Worm (Caenorhabditis elegans) whole organism, mixed stage, embryonic: ENCODE data around the gene T11F8.1.
"Not testable (repeated sequence)": the region's sequence is repeated elsewhere in the genome, so short reads cannot be mapped to it uniquely, and the experiment has no call there.

Experiments
- M03D4.4 ChIP-seq: sonication (generic microtip); optimal IDR thresholded peaks from 2 replicates; lab custom pipeline; 2017; ENCODE audit warnings: mild to moderate bottlenecking, missing genetic modification characterization, missing compliant biosample characterization
- bed-3 ChIP-seq: fragments of 200-800 bp; sonication (Bioruptor generic); optimal IDR thresholded peaks from 3 replicates; lab custom pipeline; 2018; ENCODE audit warnings: mild to moderate bottlenecking, missing genetic modification characterization, moderate library complexity, missing compliant biosample characterization
- ceh-39 ChIP-seq: fragments of 150-350 bp; optimal IDR thresholded peaks from 2 replicates; lab custom pipeline; 2014; ENCODE audit warnings: missing biosample characterization, missing genetic modification characterization
- ceh-43 ChIP-seq: fragments of 200-800 bp; sonication (Bioruptor generic); optimal IDR thresholded peaks from 2 replicates; lab custom pipeline; 2018; ENCODE audit warnings: mild to moderate bottlenecking, missing genetic modification characterization, moderate library complexity, missing compliant biosample characterization
- ceh-83 ChIP-seq: fragments of 200-800 bp; sonication (Bioruptor generic); optimal IDR thresholded peaks from 2 replicates; lab custom pipeline; 2018; ENCODE audit warnings: mild to moderate bottlenecking, missing genetic modification characterization, missing compliant biosample characterization
- ces-1 ChIP-seq: fragments of 150-350 bp; optimal IDR thresholded peaks from 2 replicates; lab custom pipeline; 2014; ENCODE audit warnings: missing biosample characterization, missing genetic modification reagents, missing genetic modification characterization
- cnd-1 ChIP-seq: fragments of 200-800 bp; sonication (Bioruptor generic); optimal IDR thresholded peaks from 2 replicates; lab custom pipeline; 2018; ENCODE audit warnings: mild to moderate bottlenecking, missing genetic modification characterization, missing compliant biosample characterization
- drap-1 ChIP-seq: fragments of 200-800 bp; sonication (Bioruptor generic); optimal IDR thresholded peaks from 3 replicates; lab custom pipeline; 2018; ENCODE audit warnings: mild to moderate bottlenecking, missing genetic modification characterization, missing compliant biosample characterization
- elt-1 ChIP-seq: sonication (generic microtip); optimal IDR thresholded peaks from 2 replicates; lab custom pipeline; 2017; ENCODE audit warnings: missing genetic modification characterization, mild to moderate bottlenecking, missing compliant biosample characterization, antibody characterized with exemption, moderate library complexity, borderline replicate concordance; ENCODE audit not compliant: insufficient read depth
- elt-3 ChIP-seq: fragments of 150-350 bp; optimal IDR thresholded peaks from 2 replicates; lab custom pipeline; 2014; ENCODE audit warnings: missing biosample characterization, missing genetic modification characterization
- flh-1 ChIP-seq: fragments of 200-800 bp; sonication (Bioruptor generic); optimal IDR thresholded peaks from 2 replicates; lab custom pipeline; 2018; ENCODE audit warnings: mild to moderate bottlenecking, missing genetic modification characterization, moderate library complexity, missing compliant biosample characterization
- ham-2 ChIP-seq: fragments of 200-800 bp; sonication (Bioruptor generic); optimal IDR thresholded peaks from 2 replicates; lab custom pipeline; 2018; ENCODE audit warnings: mild to moderate bottlenecking, missing genetic modification characterization, missing compliant biosample characterization
- hlh-1 ChIP-seq: fragments of 150-350 bp; optimal IDR thresholded peaks from 2 replicates; lab custom pipeline; 2014; ENCODE audit warnings: missing biosample characterization, missing genetic modification reagents, missing genetic modification characterization
- lin-13 ChIP-seq: fragments of 150-350 bp; optimal IDR thresholded peaks from 2 replicates; lab custom pipeline; 2014; ENCODE audit warnings: missing biosample characterization, missing genetic modification characterization
- lin-32 ChIP-seq: fragments of 200-800 bp; sonication (Bioruptor generic); optimal IDR thresholded peaks from 2 replicates; lab custom pipeline; 2018; ENCODE audit warnings: mild to moderate bottlenecking, missing genetic modification characterization, missing compliant biosample characterization
- lsy-2 ChIP-seq: fragments of 150-350 bp; optimal IDR thresholded peaks from 2 replicates; lab custom pipeline; 2014; ENCODE audit warnings: missing biosample characterization, missing genetic modification characterization
- mep-1 ChIP-seq: fragments of 150-350 bp; optimal IDR thresholded peaks from 2 replicates; lab custom pipeline; 2017; ENCODE audit warnings: missing biosample characterization, missing genetic modification reagents, missing genetic modification characterization, inconsistent platforms
- mls-2 ChIP-seq: sonication (generic microtip); optimal IDR thresholded peaks from 2 replicates; lab custom pipeline; 2016; ENCODE audit warnings: mild to moderate bottlenecking, missing genetic modification characterization, moderate library complexity, missing compliant biosample characterization
- nhr-2 ChIP-seq: fragments of 150-350 bp; optimal IDR thresholded peaks from 2 replicates; lab custom pipeline; 2014; ENCODE audit warnings: missing biosample characterization, missing genetic modification characterization
- nhr-237 ChIP-seq: fragments of 150-350 bp; optimal IDR thresholded peaks from 2 replicates; lab custom pipeline; 2014; ENCODE audit warnings: missing biosample characterization, missing genetic modification characterization
- nhr-28 ChIP-seq: fragments of 150-350 bp; optimal IDR thresholded peaks from 2 replicates; lab custom pipeline; 2014; ENCODE audit warnings: missing biosample characterization, missing genetic modification characterization
- nhr-76 ChIP-seq: sonication (generic microtip); optimal IDR thresholded peaks from 2 replicates; lab custom pipeline; 2017; ENCODE audit warnings: missing biosample characterization, missing genetic modification characterization
- pha-4 ChIP-seq: fragments of 150-350 bp; optimal IDR thresholded peaks from 2 replicates; lab custom pipeline; 2018; ENCODE audit warnings: missing biosample characterization, missing genetic modification reagents, missing genetic modification characterization
- sem-2 ChIP-seq: fragments of 200-800 bp; sonication (Bioruptor generic); optimal IDR thresholded peaks from 2 replicates; lab custom pipeline; 2018; ENCODE audit warnings: mild to moderate bottlenecking, missing genetic modification characterization, missing compliant biosample characterization
- snpc-4 ChIP-seq: fragments of 150-350 bp; optimal IDR thresholded peaks from 2 replicates; lab custom pipeline; 2014; ENCODE audit warnings: missing biosample characterization, missing genetic modification characterization
- tbx-8 ChIP-seq: fragments of 200-800 bp; sonication (Bioruptor generic); optimal IDR thresholded peaks from 2 replicates; lab custom pipeline; 2018; ENCODE audit warnings: mild to moderate bottlenecking, missing genetic modification characterization, moderate library complexity, missing compliant biosample characterization
- unc-120 ChIP-seq: sonication (generic microtip); optimal IDR thresholded peaks from 2 replicates; lab custom pipeline; 2017; ENCODE audit warnings: missing genetic modification characterization, missing compliant biosample characterization; ENCODE audit not compliant: poor library complexity, severe bottlenecking
- unc-39 ChIP-seq: fragments of 150-350 bp; optimal IDR thresholded peaks from 2 replicates; lab custom pipeline; 2014; ENCODE audit warnings: missing biosample characterization, missing genetic modification characterization
- unc-62 ChIP-seq: fragments of 150-350 bp; optimal IDR thresholded peaks from 2 replicates; lab custom pipeline; 2014; ENCODE audit warnings: missing biosample characterization, missing genetic modification reagents, missing genetic modification characterization
- zip-8 ChIP-seq: fragments of 150-350 bp; optimal IDR thresholded peaks from 2 replicates; lab custom pipeline; 2014; ENCODE audit warnings: missing biosample characterization, missing genetic modification characterization
- ztf-11 ChIP-seq: fragments of 150-350 bp; optimal IDR thresholded peaks from 2 replicates; lab custom pipeline; 2014; ENCODE audit warnings: missing biosample characterization, missing genetic modification characterization

Gene T11F8.1

ce11 chrIV:5473098-5473497 is 6.3 kb upstream of the T11F8.1 start:
- TF ChIP-seq lin-32 (no peak), unc-120 (no peak), nhr-28 (tag; lab: Kevin White, UChicago) (no peak), unc-39 (no peak), ceh-83 (GFP tag; lab: Kevin White, UChicago) (no peak), nhr-2 (tag; lab: Kevin White, UChicago) (no peak), tbx-8 (GFP tag; lab: Kevin White, UChicago) (no peak), flh-1 (GFP tag; lab: Kevin White, UChicago) (no peak), drap-1 (GFP tag; lab: Kevin White, UChicago) (no peak), elt-3 (tag; lab: Kevin White, UChicago) (no peak), zip-8 (no peak), hlh-1 (tag; lab: Kevin White, UChicago) (no peak), lin-13 (no peak), ceh-39 (tag; lab: Kevin White, UChicago) (no peak), lsy-2 (tag; lab: Kevin White, UChicago) (no peak), pha-4 (tag; lab: Kevin White, UChicago) (no peak), elt-1 (tag; lab: Kevin White, UChicago) (no peak)

DNA sequence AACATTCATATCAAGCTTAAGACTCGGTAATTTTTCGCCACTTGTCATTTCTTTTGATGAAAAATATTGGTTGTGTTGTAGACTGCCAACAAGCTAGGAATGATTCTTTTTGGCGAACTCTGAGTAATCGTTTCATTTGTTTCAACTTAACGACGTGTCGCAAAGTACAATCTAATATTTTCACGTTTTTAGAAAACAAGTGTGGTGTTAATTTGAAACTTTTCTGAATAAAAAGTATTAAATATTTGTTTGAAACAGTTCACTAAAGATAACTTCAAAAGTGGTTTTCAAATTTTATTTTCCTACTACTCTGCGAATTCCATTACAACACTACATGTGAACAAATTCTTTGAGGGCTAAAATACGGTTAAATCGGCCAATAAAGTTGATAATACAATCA is 2.9 kb upstream of the T11F8.1 start, which contains the start of gene T11F8.4:
Gene T11F8.4, minus strand, starts transcription at position 101 of the 400 bp plus-strand sequence.
- TF ChIP-seq nhr-237 (tag; lab: Kevin White, UChicago): no peak
- no peak for TF ChIP-seq ceh-39 (tag; lab: Kevin White, UChicago)
- TF ChIP-seq nhr-76: no peak
- no peak for TF ChIP-seq unc-62
- no peak for TF ChIP-seq nhr-28 (tag; lab: Kevin White, UChicago)
- TF ChIP-seq mls-2 (tag; lab: Kevin White, UChicago): no peak
- TF ChIP-seq hlh-1 (tag; lab: Kevin White, UChicago): no peak
- no peak for TF ChIP-seq M03D4.4 (tag; lab: Kevin White, UChicago)
- TF ChIP-seq unc-120: no peak
- TF ChIP-seq mep-1 (tag; lab: Kevin White, UChicago): no peak
- no peak for TF ChIP-seq cnd-1
- TF ChIP-seq flh-1 (GFP tag; lab: Kevin White, UChicago): no peak
- no peak for TF ChIP-seq sem-2 (GFP tag; lab: Kevin White, UChicago)
- TF ChIP-seq ceh-43 (GFP tag; lab: Kevin White, UChicago): no peak
- TF ChIP-seq ces-1: no peak
- no peak for TF ChIP-seq tbx-8 (GFP tag; lab: Kevin White, UChicago)
- no peak for TF ChIP-seq bed-3 (GFP tag; lab: Kevin White, UChicago)
- TF ChIP-seq ham-2 (GFP tag; lab: Kevin White, UChicago): no peak
- TF ChIP-seq ztf-11 (tag; lab: Kevin White, UChicago): no peak

DNA sequence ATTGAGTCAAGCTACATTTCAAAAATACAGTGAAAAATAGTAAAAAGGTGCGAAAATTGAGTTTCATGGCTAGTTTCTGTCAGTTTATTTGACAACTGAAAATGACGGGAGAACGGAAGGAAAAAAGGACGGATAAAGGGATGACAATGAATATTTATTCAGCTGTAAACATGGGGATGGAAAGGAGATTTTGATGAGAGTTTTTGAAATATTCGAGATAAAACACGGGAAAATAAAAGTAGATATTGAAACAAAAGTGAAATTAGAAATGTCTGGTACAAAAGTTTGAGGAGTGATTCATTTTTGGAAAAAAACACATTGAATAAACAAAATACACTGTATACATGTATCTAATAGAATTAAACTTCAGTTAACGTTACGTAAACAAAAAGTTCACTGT is 2.8 kb downstream of the T11F8.1 start, which contains the start of gene T11F8.12:
Gene T11F8.12, minus strand, starts transcription at position 101 of the 400 bp plus-strand sequence.
- TF ChIP-seq unc-120 (no peak), unc-62 (no peak), sem-2 (GFP tag; lab: Kevin White, UChicago) (no peak), tbx-8 (GFP tag; lab: Kevin White, UChicago) (no peak), M03D4.4 (tag; lab: Kevin White, UChicago) (no peak), unc-39 (no peak), lsy-2 (tag; lab: Kevin White, UChicago) (no peak), ces-1 (no peak), zip-8 (no peak), snpc-4 (no peak), ztf-11 (tag; lab: Kevin White, UChicago) (no peak), elt-3 (tag; lab: Kevin White, UChicago) (no peak), lin-13 (no peak), mep-1 (tag; lab: Kevin White, UChicago) (no peak)

DNA sequence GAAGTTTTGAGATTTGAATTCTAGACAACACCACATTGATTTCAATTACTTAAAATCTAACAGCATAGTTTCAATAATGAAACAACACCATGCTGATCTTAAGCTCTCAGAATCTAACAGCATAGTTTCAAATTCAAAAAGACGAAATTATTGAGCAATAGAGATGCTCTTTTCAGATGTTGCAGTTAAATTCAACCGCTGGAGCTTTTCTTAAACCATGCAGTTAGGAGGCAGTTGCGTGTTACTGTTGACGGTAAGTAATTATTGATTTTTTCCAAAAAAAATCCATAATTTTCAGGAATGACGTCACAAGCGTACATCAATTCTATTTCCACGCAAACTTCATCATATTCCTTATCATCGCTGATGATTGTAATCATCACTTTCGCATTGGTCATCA is 3.3 kb downstream of the T11F8.1 start, which contains the start of gene T11F8.5:
Gene T11F8.5, plus strand, starts transcription at position 301 of the 400 bp plus-strand sequence.
- TF ChIP-seq lsy-2 (tag; lab: Kevin White, UChicago): no peak

ce11 chrIV:5486208-5486731 is 6.9 kb downstream of the T11F8.1 start, which contains the start of the genes snpc-3.1 and puf-7:
Gene snpc-3.1 (minus strand): TSS chrIV:5486258.
Gene puf-7 (plus strand): TSS chrIV:5486713.
- not testable (repeated sequence) for TF ChIP-seq lsy-2 (tag; lab: Kevin White, UChicago); elt-1 (tag; lab: Kevin White, UChicago); drap-1 (GFP tag; lab: Kevin White, UChicago)
- TF ChIP-seq, all 35 proteins: peak for 0; not testable (repeated sequence) for 35
